Worm (Caenorhabditis elegans) whole organism, mixed stage, embryonic: ENCODE measurements around the gene feh-1.

Experiments used
- nhr-2 ChIP-seq: fragments of 150-350 bp; optimal IDR thresholded peaks from 2 replicates; lab custom pipeline; 2014; ENCODE audit warnings: missing biosample characterization, missing genetic modification characterization
- unc-39 ChIP-seq: fragments of 150-350 bp; optimal IDR thresholded peaks from 2 replicates; lab custom pipeline; 2014; ENCODE audit warnings: missing biosample characterization, missing genetic modification characterization
- ztf-11 ChIP-seq: fragments of 150-350 bp; optimal IDR thresholded peaks from 2 replicates; lab custom pipeline; 2014; ENCODE audit warnings: missing biosample characterization, missing genetic modification characterization

DNA sequence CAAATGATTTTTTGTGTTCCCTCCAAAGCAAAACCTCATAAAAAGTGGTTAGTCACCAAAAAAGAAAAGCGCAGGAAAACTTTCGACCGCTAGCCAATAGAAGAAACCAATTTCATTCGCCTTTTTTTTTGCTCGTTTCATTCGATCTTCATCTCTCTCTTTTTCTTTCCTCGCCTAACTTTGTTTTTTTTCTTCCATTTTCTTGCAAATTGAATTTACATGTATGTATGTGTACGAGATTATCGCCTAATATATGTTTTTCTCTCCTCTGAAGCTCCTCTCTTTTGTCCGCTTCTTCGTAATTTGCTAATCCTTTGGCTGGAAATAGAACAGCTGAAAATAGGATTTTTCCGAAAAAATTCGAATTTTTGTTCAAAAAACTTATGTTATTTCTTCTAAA, 2.7 kb downstream of the feh-1 start:
- TF ChIP-seq nhr-2 (tag; lab: Kevin White, UChicago) (no peak), ztf-11 (no peak), unc-39 (tag; lab: Kevin White, UChicago) (no peak)
